Worm (Caenorhabditis elegans) whole organism, L1 larva: ENCODE data around the gene txt-3.

Source experiments
- C04F5.9 ChIP-seq: sonication (generic microtip); optimal IDR thresholded peaks from 2 replicates; lab custom pipeline; 2016; ENCODE audit warnings: missing genetic modification characterization, missing compliant biosample characterization
- C34B4.2 ChIP-seq: sonication (generic microtip); optimal IDR thresholded peaks from 2 replicates; lab custom pipeline; 2017; ENCODE audit warnings: mild to moderate bottlenecking, missing genetic modification characterization, missing compliant biosample characterization
- F16B12.6 ChIP-seq: fragments of 150-350 bp; optimal IDR thresholded peaks from 2 replicates; lab custom pipeline; 2014; ENCODE audit warnings: missing biosample characterization, missing genetic modification characterization
- aha-1 ChIP-seq: fragments of 150-350 bp; optimal IDR thresholded peaks from 2 replicates; lab custom pipeline; 2014; ENCODE audit warnings: missing biosample characterization, missing genetic modification characterization
- alr-1 ChIP-seq: fragments of 200-800 bp; sonication (Bioruptor generic); optimal IDR thresholded peaks from 2 replicates; lab custom pipeline; 2018; ENCODE audit warnings: borderline replicate concordance, mild to moderate bottlenecking, missing genetic modification characterization, missing compliant biosample characterization
- ceh-63 ChIP-seq: fragments of 200-800 bp; sonication (Bioruptor generic); optimal IDR thresholded peaks from 2 replicates; lab custom pipeline; 2018; ENCODE audit warnings: mild to moderate bottlenecking, missing genetic modification characterization, missing compliant biosample characterization
- ceh-82 ChIP-seq, 3 experiments: fragments of 150-350 bp in 1 of 3; sonication (generic microtip) in 2 of 3; optimal IDR thresholded peaks; 2 replicates each; lab custom pipeline; 2014 to 2017; ENCODE audit warnings: missing biosample characterization in 3 of 3, missing genetic modification characterization in 3 of 3
- ceh-88 ChIP-seq: fragments of 200-800 bp; sonication (Bioruptor generic); IDR thresholded peaks from 2 replicates; pipeline ENCODE4 v1.3.6; 2022; ENCODE audit warnings: missing genetic modification characterization, missing compliant biosample characterization
- dpl-1 ChIP-seq, 3 experiments: fragments of 150-350 bp in 2 of 3; sonication (generic microtip) in 1 of 3; optimal IDR thresholded peaks; 2 replicates each; lab custom pipeline; 2014 to 2017; ENCODE audit warnings: missing biosample characterization in 3 of 3, missing genetic modification characterization in 3 of 3, missing genetic modification reagents in 3 of 3
- dsc-1 ChIP-seq: sonication (generic microtip); optimal IDR thresholded peaks from 2 replicates; lab custom pipeline; 2016; ENCODE audit warnings: mild to moderate bottlenecking, missing genetic modification characterization, missing compliant biosample characterization
- efl-3 ChIP-seq: fragments of 200-800 bp; sonication (Bioruptor generic); optimal IDR thresholded peaks from 2 replicates; lab custom pipeline; 2018; ENCODE audit warnings: mild to moderate bottlenecking, missing genetic modification characterization, missing compliant biosample characterization
- egl-13 ChIP-seq: sonication (generic microtip); optimal IDR thresholded peaks from 2 replicates; lab custom pipeline; 2016; ENCODE audit warnings: missing genotype, missing genetic modification reagents, missing genetic modification characterization, missing compliant biosample characterization
- egl-27 ChIP-seq, 2 experiments: fragments of 150-350 bp in 1 of 2; sonication (generic microtip); optimal IDR thresholded peaks; 3 replicates each; lab custom pipeline; 2017 to 2018; ENCODE audit warnings: missing biosample characterization in 2 of 2, missing genetic modification characterization in 2 of 2, missing genetic modification reagents in 2 of 2
- elt-2 ChIP-seq: sonication (generic microtip); optimal IDR thresholded peaks from 2 replicates; lab custom pipeline; 2016; ENCODE audit warnings: missing genetic modification characterization, mild to moderate bottlenecking, inconsistent platforms, missing compliant biosample characterization, missing genetic modification reagents
- ets-5 ChIP-seq: fragments of 200-800 bp; sonication (Bioruptor generic); IDR thresholded peaks from 2 replicates; pipeline ENCODE4 v1.3.6; 2022; ENCODE audit warnings: missing genetic modification characterization, missing compliant biosample characterization
- fkh-4 ChIP-seq: sonication (generic microtip); optimal IDR thresholded peaks from 2 replicates; lab custom pipeline; 2016; ENCODE audit warnings: missing compliant biosample characterization, missing genetic modification characterization, borderline replicate concordance
- fkh-8 ChIP-seq: sonication (generic microtip); optimal IDR thresholded peaks from 2 replicates; lab custom pipeline; 2016; ENCODE audit warnings: mild to moderate bottlenecking, missing genetic modification characterization, missing compliant biosample characterization
- fos-1 ChIP-seq: fragments of 150-350 bp; optimal IDR thresholded peaks from 2 replicates; lab custom pipeline; 2014; ENCODE audit warnings: missing biosample characterization, missing genetic modification characterization
- grh-1 ChIP-seq: fragments of 200-800 bp; sonication (Bioruptor generic); IDR thresholded peaks from 2 replicates; pipeline ENCODE4 v1.3.6; 2022; ENCODE audit warnings: missing genetic modification reagents, missing genetic modification characterization, missing compliant biosample characterization
- jun-1 ChIP-seq: fragments of 150-350 bp; optimal IDR thresholded peaks from 2 replicates; lab custom pipeline; 2014; ENCODE audit warnings: missing biosample characterization, missing genetic modification reagents, missing genetic modification characterization
- lin-14 ChIP-seq: fragments of 200-800 bp; sonication (Bioruptor generic); optimal IDR thresholded peaks from 2 replicates; lab custom pipeline; 2018; ENCODE audit warnings: mild to moderate bottlenecking, missing genetic modification characterization, moderate library complexity, missing compliant biosample characterization
- lin-15B ChIP-seq: fragments of 150-350 bp; sonication (generic microtip); optimal IDR thresholded peaks from 3 replicates; lab custom pipeline; 2014; ENCODE audit warnings: missing biosample characterization, missing genetic modification characterization
- lin-39 ChIP-seq: fragments of 150-350 bp; optimal IDR thresholded peaks from 2 replicates; lab custom pipeline; 2014; ENCODE audit warnings: missing biosample characterization, missing genetic modification reagents, missing genetic modification characterization
- lir-3 ChIP-seq: sonication (generic microtip); optimal IDR thresholded peaks from 2 replicates; lab custom pipeline; 2016; ENCODE audit warnings: mild to moderate bottlenecking, missing genetic modification characterization, moderate library complexity, missing compliant biosample characterization; ENCODE audit not compliant: poor library complexity
- nhr-20 ChIP-seq: sonication (generic microtip); optimal IDR thresholded peaks from 2 replicates; lab custom pipeline; 2016; ENCODE audit warnings: mild to moderate bottlenecking, missing genetic modification characterization, missing compliant biosample characterization
- nhr-76 ChIP-seq: sonication (generic microtip); optimal IDR thresholded peaks from 2 replicates; lab custom pipeline; 2017; ENCODE audit warnings: missing biosample characterization, missing genetic modification characterization
- nhr-77 ChIP-seq: fragments of 150-350 bp; optimal IDR thresholded peaks from 2 replicates; lab custom pipeline; 2014; ENCODE audit warnings: missing biosample characterization, missing genetic modification characterization
- nhr-84 ChIP-seq: sonication (generic microtip); optimal IDR thresholded peaks from 2 replicates; lab custom pipeline; 2017; ENCODE audit warnings: missing biosample characterization, missing genetic modification characterization
- pax-3 ChIP-seq: fragments of 200-800 bp; sonication (Bioruptor generic); optimal IDR thresholded peaks from 2 replicates; lab custom pipeline; 2018; ENCODE audit warnings: mild to moderate bottlenecking, missing genetic modification characterization, moderate library complexity, missing compliant biosample characterization
- pqm-1 ChIP-seq: sonication (generic microtip); optimal IDR thresholded peaks from 3 replicates; lab custom pipeline; 2017; ENCODE audit warnings: missing biosample characterization, missing genetic modification characterization
- rnt-1 ChIP-seq: sonication (generic microtip); optimal IDR thresholded peaks from 2 replicates; lab custom pipeline; 2016; ENCODE audit warnings: mild to moderate bottlenecking, missing genetic modification characterization, moderate library complexity, missing compliant biosample characterization
- skn-1 ChIP-seq: fragments of 150-350 bp; optimal IDR thresholded peaks from 2 replicates; lab custom pipeline; 2014; ENCODE audit warnings: missing biosample characterization, missing genetic modification characterization
- snpc-4 ChIP-seq: fragments of 150-350 bp; optimal IDR thresholded peaks from 2 replicates; lab custom pipeline; 2014; ENCODE audit warnings: missing biosample characterization, missing genetic modification characterization
- snu-23 ChIP-seq: sonication (generic microtip); optimal IDR thresholded peaks from 2 replicates; lab custom pipeline; 2016; ENCODE audit warnings: missing genetic modification characterization, missing compliant biosample characterization
- swsn-7 ChIP-seq: sonication (generic microtip); optimal IDR thresholded peaks from 2 replicates; lab custom pipeline; 2016; ENCODE audit warnings: missing genetic modification characterization, missing compliant biosample characterization
- tbx-2 ChIP-seq: sonication (generic microtip); optimal IDR thresholded peaks from 2 replicates; lab custom pipeline; 2016; ENCODE audit warnings: missing genetic modification characterization, missing compliant biosample characterization
- unc-30 ChIP-seq: sonication (generic microtip); optimal IDR thresholded peaks from 2 replicates; lab custom pipeline; 2017; ENCODE audit warnings: missing biosample characterization, missing genetic modification characterization
- zip-4 ChIP-seq: fragments of 200-800 bp; sonication (Bioruptor generic); optimal IDR thresholded peaks from 2 replicates; lab custom pipeline; 2018; ENCODE audit warnings: mild to moderate bottlenecking, missing genetic modification characterization, moderate library complexity, missing compliant biosample characterization
- ztf-4 ChIP-seq: fragments of 150-350 bp; optimal IDR thresholded peaks from 2 replicates; lab custom pipeline; 2014; ENCODE audit warnings: missing biosample characterization, missing genetic modification characterization

txt-3 gene

DNA sequence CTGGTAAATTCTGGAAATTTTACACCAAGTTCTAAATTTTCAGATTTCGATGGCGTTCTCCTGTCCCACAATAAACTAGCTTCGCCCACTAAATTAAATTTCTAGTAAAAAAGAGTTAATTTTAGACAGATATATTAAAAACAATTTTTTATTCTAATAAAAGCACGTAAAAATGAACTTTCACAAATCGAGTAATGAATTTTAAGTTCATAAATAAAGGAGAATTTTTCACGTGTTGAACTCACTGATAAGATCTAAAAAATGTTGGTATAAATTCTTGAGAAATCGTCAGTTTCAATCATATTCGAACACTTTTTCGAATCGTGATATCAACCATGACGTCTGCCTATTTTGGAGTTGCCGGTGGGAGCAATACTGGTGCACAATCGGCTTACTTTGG, 32.1 kb downstream of the txt-3 start, which contains the start of gene ssq-2:
Gene ssq-2, plus strand, starts transcription at position 301 of the 400 bp plus-strand sequence.
- TF ChIP-seq ets-5 (GFP tag; lab: Robert Waterston, UW) (no peak), fkh-8 (tag; lab: Kevin White, UChicago) (no peak), nhr-77 (tag; lab: Kevin White, UChicago) (no peak), nhr-84 (tag; lab: Kevin White, UChicago) (no peak), alr-1 (tag; lab: Kevin White, UChicago) (no peak), dpl-1 (GFP tag; optimal IDR thresholded peaks at IDR 0.05; lab: Kevin White, UChicago) (no peak), fkh-4 (tag; lab: Kevin White, UChicago) (no peak), lin-15B (tag; lab: Kevin White, UChicago) (no peak), lin-14 (GFP tag; lab: Kevin White, UChicago) (no peak), C04F5.9 (no peak), snu-23 (no peak), F16B12.6 (tag; lab: Kevin White, UChicago) (no peak), grh-1 (GFP tag; lab: Robert Waterston, UW) (no peak), snpc-4 (tag; lab: Kevin White, UChicago) (no peak)
- TF ChIP-seq, all 84 proteins: peak for 0

- TF ChIP-seq nhr-77 (tag; lab: Kevin White, UChicago) (no peak), tbx-2 (tag; lab: Kevin White, UChicago) (no peak), skn-1 (tag; lab: Kevin White, UChicago) (no peak), egl-13 (tag; lab: Kevin White, UChicago) (no peak), ceh-63 (GFP tag; lab: Kevin White, UChicago) (no peak), dsc-1 (no peak), nhr-76 (tag; lab: Kevin White, UChicago) (no peak), pax-3 (tag; lab: Kevin White, UChicago) (no peak)
These were observed 33.2 kb downstream of the txt-3 start for ce11 chrIV:4996956-4997355.

DNA sequence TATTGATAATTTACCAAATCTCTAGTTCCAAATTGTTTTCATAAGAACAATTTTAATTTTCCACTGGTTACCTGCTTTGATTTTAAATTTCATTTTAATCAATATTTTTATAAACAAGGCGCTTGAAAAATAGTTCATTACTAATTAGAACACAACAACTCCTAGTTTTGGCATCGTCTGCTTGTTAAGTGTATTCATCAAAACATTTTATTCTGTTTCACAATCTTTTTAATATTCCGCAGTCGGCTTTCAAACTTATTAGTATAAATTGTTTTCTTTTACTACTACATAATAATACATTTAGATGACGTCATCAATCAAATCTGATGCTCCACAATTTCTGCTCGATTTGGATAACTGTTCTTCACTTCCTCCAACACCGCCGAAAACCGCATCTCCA, 38.7 kb downstream of the txt-3 start, which contains the start of gene pes-1:
Gene pes-1, plus strand, starts transcription at position 301 of the 400 bp plus-strand sequence.
- TF ChIP-seq ceh-88 (GFP tag; lab: Robert Waterston, UW) = no peak
- no peak for TF ChIP-seq swsn-7 (tag; lab: Kevin White, UChicago)
- TF ChIP-seq ceh-82 (tag; optimal IDR thresholded peaks at IDR 0.05; lab: Kevin White, UChicago) = no peak
- no peak for TF ChIP-seq jun-1
- TF ChIP-seq elt-2 (tag; lab: Kevin White, UChicago) = no peak
- TF ChIP-seq rnt-1 (tag; lab: Kevin White, UChicago) = no peak
- TF ChIP-seq snu-23 = no peak
- TF ChIP-seq fos-1 (tag; lab: Kevin White, UChicago) = no peak
- TF ChIP-seq nhr-20 = no peak
- no peak for TF ChIP-seq pax-3 (tag; lab: Kevin White, UChicago)

- no peak for TF ChIP-seq ztf-4 (tag; lab: Kevin White, UChicago)
- no peak for TF ChIP-seq nhr-20
- TF ChIP-seq C34B4.2 (tag; lab: Kevin White, UChicago) = no peak
- no peak for TF ChIP-seq aha-1
- no peak for TF ChIP-seq lin-39 (tag; lab: Kevin White, UChicago)
- no peak for TF ChIP-seq lir-3
- no peak for TF ChIP-seq nhr-76 (tag; lab: Kevin White, UChicago)
- no peak for TF ChIP-seq grh-1 (GFP tag; lab: Robert Waterston, UW)
- no peak for TF ChIP-seq efl-3
- TF ChIP-seq zip-4 = no peak
- TF ChIP-seq ceh-88 (GFP tag; lab: Robert Waterston, UW) = no peak
- TF ChIP-seq unc-30 (tag; lab: Kevin White, UChicago) = no peak
- no peak for TF ChIP-seq ceh-82 (tag; optimal IDR thresholded peaks at IDR 0.05; lab: Kevin White, UChicago)
- no peak for TF ChIP-seq pqm-1 (tag; lab: Kevin White, UChicago)
- no peak for TF ChIP-seq egl-27 (tag; optimal IDR thresholded peaks at IDR 0.05; lab: Kevin White, UChicago)
- no peak for TF ChIP-seq pax-3 (tag; lab: Kevin White, UChicago)
These were observed 41.4 kb downstream of the txt-3 start for ce11 chrIV:5005154-5005553.
